Worm (Caenorhabditis elegans): Measurements from ENCODE around the gene klp-4.

Gene klp-4

ce11 chrX:3126233-3126632 is 52.3 kb downstream of the klp-4 start (continued):
- TF ChIP-seq daf-12 (tag; optimal IDR thresholded peaks at IDR 0.05) = no peak
- no peak for TF ChIP-seq nhr-6 (tag; optimal IDR thresholded peaks at IDR 0.05)
- TF ChIP-seq lin-15B (tag; optimal IDR thresholded peaks at IDR 0.05) = no peak
- TF ChIP-seq lin-1 (GFP tag; IDR thresholded peaks at IDR 0.05) = no peak
- no peak for TF ChIP-seq ama-1 (optimal IDR thresholded peaks at IDR 0.05)
- TF ChIP-seq fkh-10 (GFP tag; optimal IDR thresholded peaks at IDR 0.05) = peak; percentile 44
- TF ChIP-seq arid-1 (GFP tag; conservative IDR thresholded peaks at IDR 0.05) = no peak

All from whole organism, L4 larva.